Worm (Caenorhabditis elegans) whole organism, midembryonic: ENCODE measurements around the gene F41E6.12.

ENCODE experiments used
- T22C8.4 ChIP-seq: fragments of 200-800 bp; sonication (Bioruptor generic); IDR thresholded peaks from 2 replicates; pipeline ENCODE4 v1.3.6; 2022; ENCODE audit warnings: missing genetic modification characterization, missing compliant biosample characterization
- cog-1 ChIP-seq: sonication (generic microtip); optimal IDR thresholded peaks from 2 replicates; lab custom pipeline; 2016; ENCODE audit warnings: missing genetic modification characterization, missing compliant biosample characterization
- klf-2 ChIP-seq: fragments of 200-800 bp; sonication (Bioruptor generic); conservative IDR thresholded peaks from 2 replicates; pipeline ENCODE4 v1.3.6; 2022; ENCODE audit warnings: missing genetic modification reagents, missing genetic modification characterization, missing compliant biosample characterization
- ztf-29 ChIP-seq: fragments of 200-800 bp; sonication (Bioruptor generic); IDR thresholded peaks from 2 replicates; pipeline ENCODE4 v1.3.6; 2022; ENCODE audit warnings: missing genetic modification reagents, missing genetic modification characterization, missing compliant biosample characterization

ce11 chrV:8602638-8603037 lies 26.3 kb downstream of the F41E6.12 start, which contains the start of gene F41E6.15:
- TF ChIP-seq T22C8.4 (GFP tag; lab: Robert Waterston, UW) (no peak), klf-2 (GFP tag; lab: Robert Waterston, UW) (no peak), ztf-29 (no peak), cog-1 (no peak)
